Worm (Caenorhabditis elegans) whole organism, L2 larva: ENCODE data around the gene irld-47.

Source experiments
- alr-1 ChIP-seq: fragments of 150-350 bp; optimal IDR thresholded peaks from 2 replicates; lab custom pipeline; 2014; ENCODE audit warnings: missing biosample characterization, missing genetic modification characterization
- ama-1 ChIP-seq: fragments of 150-350 bp; optimal IDR thresholded peaks from 2 replicates; lab custom pipeline; 2018; ENCODE audit warnings: inconsistent platforms
- ceh-82 ChIP-seq: fragments of 150-350 bp; optimal IDR thresholded peaks from 2 replicates; lab custom pipeline; 2014; ENCODE audit warnings: missing biosample characterization, missing genetic modification characterization
- dmd-4 ChIP-seq: sonication (generic microtip); optimal IDR thresholded peaks from 2 replicates; lab custom pipeline; 2017; ENCODE audit warnings: missing biosample characterization, missing genetic modification characterization
- nhr-21 ChIP-seq: fragments of 150-350 bp; optimal IDR thresholded peaks from 2 replicates; lab custom pipeline; 2014; ENCODE audit warnings: missing biosample characterization, missing genetic modification characterization
- nhr-23 ChIP-seq: fragments of 150-350 bp; optimal IDR thresholded peaks from 2 replicates; lab custom pipeline; 2014; ENCODE audit warnings: missing biosample characterization, missing genetic modification reagents, missing genetic modification characterization
- nhr-25 ChIP-seq: fragments of 150-350 bp; sonication (generic microtip); optimal IDR thresholded peaks from 3 replicates; lab custom pipeline; 2014; ENCODE audit warnings: missing biosample characterization, missing genetic modification characterization

- TF ChIP-seq alr-1 (tag; lab: Kevin White, UChicago) (no peak), nhr-21 (no peak), ceh-82 (no peak), ama-1 (no peak), dmd-4 (tag; lab: Kevin White, UChicago) (no peak), nhr-23 (tag; lab: Kevin White, UChicago) (no peak), nhr-25 (tag; lab: Kevin White, UChicago) (no peak)
Observed at ce11 chrII:7772411-7772810, 49.9 kb downstream of the irld-47 start, which contains the start of gene C06A8.6.
